Worm (Caenorhabditis elegans) whole organism, L4 larva: ENCODE data around the gene R160.4.

Experiments used
- F10B5.3 ChIP-seq: sonication (generic microtip); optimal IDR thresholded peaks from 2 replicates; lab custom pipeline; 2016; ENCODE audit warnings: mild to moderate bottlenecking, missing genetic modification characterization, missing compliant biosample characterization
- F37D6.2 ChIP-seq: sonication (generic microtip); optimal IDR thresholded peaks from 2 replicates; lab custom pipeline; 2016; ENCODE audit warnings: mild to moderate bottlenecking, missing genetic modification characterization, missing compliant biosample characterization
- F44E2.7 ChIP-seq: fragments of 200-800 bp; sonication (Bioruptor generic); IDR thresholded peaks from 2 replicates; pipeline ENCODE4 v2.1.2; 2022; ENCODE audit warnings: missing genetic modification characterization, missing compliant biosample characterization
- F49E8.2 ChIP-seq: sonication (generic microtip); optimal IDR thresholded peaks from 2 replicates; lab custom pipeline; 2016; ENCODE audit warnings: missing compliant biosample characterization, mild to moderate bottlenecking, missing genetic modification characterization, borderline replicate concordance
- T20F7.1 ChIP-seq: fragments of 200-800 bp; sonication (Bioruptor generic); optimal IDR thresholded peaks from 2 replicates; lab custom pipeline; 2018; ENCODE audit warnings: mild to moderate bottlenecking, missing genetic modification characterization, missing compliant biosample characterization
- Y105C5A.15 ChIP-seq: fragments of 200-800 bp; sonication (Bioruptor generic); IDR thresholded peaks from 2 replicates; pipeline ENCODE4 v1.3.6; 2022; ENCODE audit warnings: missing genetic modification characterization, missing compliant biosample characterization
- ZK337.2 ChIP-seq: fragments of 200-800 bp; sonication (Bioruptor generic); IDR thresholded peaks from 2 replicates; pipeline ENCODE4 v1.3.6; 2022; ENCODE audit warnings: missing genetic modification reagents, missing genetic modification characterization, missing compliant biosample characterization
- ama-1 ChIP-seq: fragments of 150-350 bp; optimal IDR thresholded peaks from 2 replicates; lab custom pipeline; 2014; ENCODE audit warnings: inconsistent platforms, mixed read lengths
- arid-1 ChIP-seq: fragments of 200-800 bp; sonication (Bioruptor generic); conservative IDR thresholded peaks from 2 replicates; pipeline ENCODE4 v1.3.6; 2022; ENCODE audit warnings: missing genetic modification reagents, missing genetic modification characterization, missing compliant biosample characterization
- attf-4 ChIP-seq: sonication (generic microtip); optimal IDR thresholded peaks from 3 replicates; lab custom pipeline; 2017; ENCODE audit warnings: missing biosample characterization, missing genetic modification characterization
- ceh-32 ChIP-seq: sonication (generic microtip); optimal IDR thresholded peaks from 2 replicates; lab custom pipeline; 2016; ENCODE audit warnings: mild to moderate bottlenecking, missing genetic modification characterization, missing compliant biosample characterization; ENCODE audit not compliant: poor library complexity
- ceh-62 ChIP-seq: sonication (generic microtip); optimal IDR thresholded peaks from 2 replicates; lab custom pipeline; 2017; ENCODE audit warnings: missing biosample characterization, missing genetic modification characterization
- cey-2 ChIP-seq: sonication (generic microtip); optimal IDR thresholded peaks from 3 replicates; lab custom pipeline; 2017; ENCODE audit warnings: missing genetic modification characterization, mild to moderate bottlenecking, missing compliant biosample characterization, antibody characterized with exemption, borderline replicate concordance; ENCODE audit not compliant: insufficient read depth
- daf-12 ChIP-seq: fragments of 150-350 bp; optimal IDR thresholded peaks from 2 replicates; lab custom pipeline; 2014; ENCODE audit warnings: missing biosample characterization, missing genetic modification reagents, missing genetic modification characterization
- daf-16 ChIP-seq, 3 experiments: sonication (generic microtip); optimal IDR thresholded peaks; 2 replicates each; lab custom pipeline; 2016 to 2017; ENCODE audit warnings: missing genetic modification characterization in 3 of 3, missing genetic modification reagents in 3 of 3, mild to moderate bottlenecking in 2 of 3, missing compliant biosample characterization in 2 of 3, missing biosample characterization in 1 of 3, moderate library complexity in 1 of 3
- dmd-9 ChIP-seq: fragments of 200-800 bp; sonication (Bioruptor generic); IDR thresholded peaks from 2 replicates; pipeline ENCODE4 v1.3.6; 2022; ENCODE audit warnings: missing genetic modification reagents, missing genetic modification characterization, missing compliant biosample characterization
- duxl-1 ChIP-seq: sonication (generic microtip); optimal IDR thresholded peaks from 2 replicates; lab custom pipeline; 2016; ENCODE audit warnings: mild to moderate bottlenecking, missing genetic modification characterization, moderate library complexity, missing compliant biosample characterization; ENCODE audit not compliant: poor library complexity
- dve-1 ChIP-seq: sonication (generic microtip); optimal IDR thresholded peaks from 2 replicates; lab custom pipeline; 2017; ENCODE audit warnings: antibody characterized with exemption, mild to moderate bottlenecking, missing genetic modification characterization, missing compliant biosample characterization; ENCODE audit not compliant: insufficient read depth
- egl-43 ChIP-seq: fragments of 200-800 bp; sonication (Bioruptor generic); IDR thresholded peaks from 2 replicates; pipeline ENCODE4 v1.3.6; 2022; ENCODE audit warnings: missing genetic modification reagents, missing genetic modification characterization, missing compliant biosample characterization
- lin-1 ChIP-seq: fragments of 200-800 bp; sonication (Bioruptor generic); IDR thresholded peaks from 2 replicates; pipeline ENCODE4 v1.3.6; 2022; ENCODE audit warnings: missing genetic modification reagents, missing genetic modification characterization, missing compliant biosample characterization
- lin-29 ChIP-seq: fragments of 200-800 bp; sonication (Bioruptor generic); IDR thresholded peaks from 2 replicates; pipeline ENCODE4 v1.3.6; 2022; ENCODE audit warnings: missing genetic modification reagents, missing genetic modification characterization, missing compliant biosample characterization
- lir-3 ChIP-seq: sonication (generic microtip); optimal IDR thresholded peaks from 2 replicates; lab custom pipeline; 2016; ENCODE audit warnings: mild to moderate bottlenecking, missing genetic modification characterization, missing compliant biosample characterization
- lsy-2 ChIP-seq, 2 experiments: fragments of 150-350 bp in 1 of 2; sonication (generic microtip) in 1 of 2; optimal IDR thresholded peaks; 2 replicates each; lab custom pipeline; 2014 to 2017; ENCODE audit warnings: missing biosample characterization in 2 of 2, missing genetic modification characterization in 2 of 2
- mdt-29 ChIP-seq: fragments of 200-800 bp; sonication (Bioruptor generic); IDR thresholded peaks from 2 replicates; pipeline ENCODE4 v1.3.6; 2022; ENCODE audit warnings: missing genetic modification reagents, missing genetic modification characterization, missing compliant biosample characterization
- nhr-10 ChIP-seq: fragments of 150-350 bp; optimal IDR thresholded peaks from 2 replicates; lab custom pipeline; 2014; ENCODE audit warnings: missing biosample characterization, missing genetic modification characterization
- nhr-102 ChIP-seq: sonication (generic microtip); optimal IDR thresholded peaks from 2 replicates; lab custom pipeline; 2016; ENCODE audit warnings: mild to moderate bottlenecking, missing genetic modification characterization, moderate library complexity, missing compliant biosample characterization
- nhr-11 ChIP-seq: fragments of 150-350 bp; optimal IDR thresholded peaks from 2 replicates; lab custom pipeline; 2014; ENCODE audit warnings: missing biosample characterization, missing genetic modification characterization
- nhr-111 ChIP-seq: fragments of 200-800 bp; sonication (Bioruptor generic); optimal IDR thresholded peaks from 2 replicates; lab custom pipeline; 2018; ENCODE audit warnings: mild to moderate bottlenecking, missing genetic modification characterization, missing compliant biosample characterization
- nhr-25 ChIP-seq: sonication (generic microtip); optimal IDR thresholded peaks from 2 replicates; lab custom pipeline; 2017; ENCODE audit warnings: missing genetic modification characterization, mild to moderate bottlenecking, missing compliant biosample characterization, antibody characterized with exemption, moderate library complexity, borderline replicate concordance; ENCODE audit not compliant: insufficient read depth
- nhr-28 ChIP-seq: fragments of 150-350 bp; optimal IDR thresholded peaks from 2 replicates; lab custom pipeline; 2014; ENCODE audit warnings: missing biosample characterization, missing genetic modification characterization
- nhr-41 ChIP-seq: fragments of 200-800 bp; sonication (Bioruptor generic); IDR thresholded peaks from 2 replicates; pipeline ENCODE4 v1.3.6; 2022; ENCODE audit warnings: missing genetic modification reagents, missing genetic modification characterization, missing compliant biosample characterization
- nhr-48 ChIP-seq: sonication (generic microtip); optimal IDR thresholded peaks from 2 replicates; lab custom pipeline; 2016; ENCODE audit warnings: mild to moderate bottlenecking, missing genetic modification characterization, missing compliant biosample characterization
- nhr-6 ChIP-seq: fragments of 150-350 bp; optimal IDR thresholded peaks from 2 replicates; lab custom pipeline; 2014; ENCODE audit warnings: missing biosample characterization, missing genetic modification characterization
- nhr-76 ChIP-seq: fragments of 150-350 bp; optimal IDR thresholded peaks from 2 replicates; lab custom pipeline; 2014; ENCODE audit warnings: missing biosample characterization, missing genetic modification characterization
- nhr-77 ChIP-seq: fragments of 150-350 bp; optimal IDR thresholded peaks from 2 replicates; lab custom pipeline; 2014; ENCODE audit warnings: missing biosample characterization, missing genetic modification characterization
- pha-4 ChIP-seq, 2 experiments: fragments of 150-350 bp in 1 of 2; fragments of 200-800 bp in 1 of 2; sonication (Bioruptor generic) in 1 of 2; IDR thresholded peaks in 1 of 2; optimal IDR thresholded peaks in 1 of 2; 2 replicates each; pipeline versions ENCODE4 v1.3.6 to Lab custom; 2014 to 2022; ENCODE audit warnings: missing genetic modification characterization in 2 of 2, missing genetic modification reagents in 2 of 2, missing biosample characterization in 1 of 2, missing compliant biosample characterization in 1 of 2
- php-3 ChIP-seq: fragments of 200-800 bp; sonication (Bioruptor generic); IDR thresholded peaks from 2 replicates; pipeline ENCODE4 v1.3.6; 2022; ENCODE audit warnings: missing genetic modification reagents, missing genetic modification characterization, missing compliant biosample characterization
- pqm-1 ChIP-seq: sonication (generic microtip); optimal IDR thresholded peaks from 2 replicates; lab custom pipeline; 2017; ENCODE audit warnings: missing biosample characterization, missing genetic modification characterization
- set-16 ChIP-seq: fragments of 200-800 bp; sonication (Bioruptor generic); IDR thresholded peaks from 2 replicates; pipeline ENCODE4 v1.3.6; 2022; ENCODE audit warnings: missing genetic modification reagents, missing genetic modification characterization, missing compliant biosample characterization
- skn-1 ChIP-seq: fragments of 150-350 bp; optimal IDR thresholded peaks from 2 replicates; lab custom pipeline; 2014; ENCODE audit warnings: missing biosample characterization, missing genetic modification characterization
- spr-1 ChIP-seq: sonication (generic microtip); optimal IDR thresholded peaks from 2 replicates; lab custom pipeline; 2016; ENCODE audit warnings: mild to moderate bottlenecking, missing genetic modification characterization, missing compliant biosample characterization
- spr-3 ChIP-seq: fragments of 200-800 bp; sonication (Bioruptor generic); optimal IDR thresholded peaks from 2 replicates; lab custom pipeline; 2018; ENCODE audit warnings: mild to moderate bottlenecking, missing genetic modification characterization, missing compliant biosample characterization
- tag-97 ChIP-seq: fragments of 200-800 bp; sonication (Bioruptor generic); IDR thresholded peaks from 2 replicates; pipeline ENCODE4 v1.3.6; 2022; ENCODE audit warnings: missing genetic modification characterization, missing compliant biosample characterization
- unc-130 ChIP-seq: sonication (generic microtip); optimal IDR thresholded peaks from 2 replicates; lab custom pipeline; 2016; ENCODE audit warnings: missing genetic modification reagents, missing genetic modification characterization, missing compliant biosample characterization
- unc-39 ChIP-seq: sonication (generic microtip); optimal IDR thresholded peaks from 2 replicates; lab custom pipeline; 2017; ENCODE audit warnings: missing biosample characterization, missing genetic modification characterization
- zag-1 ChIP-seq: fragments of 150-350 bp; optimal IDR thresholded peaks from 2 replicates; lab custom pipeline; 2014; ENCODE audit warnings: missing biosample characterization, missing genetic modification characterization
- zip-2 ChIP-seq: fragments of 150-350 bp; optimal IDR thresholded peaks from 2 replicates; lab custom pipeline; 2014; ENCODE audit warnings: missing biosample characterization, missing genetic modification characterization
- ztf-11 ChIP-seq: fragments of 150-350 bp; optimal IDR thresholded peaks from 2 replicates; lab custom pipeline; 2014; ENCODE audit warnings: missing biosample characterization, missing genetic modification characterization

The R160.4 gene

DNA sequence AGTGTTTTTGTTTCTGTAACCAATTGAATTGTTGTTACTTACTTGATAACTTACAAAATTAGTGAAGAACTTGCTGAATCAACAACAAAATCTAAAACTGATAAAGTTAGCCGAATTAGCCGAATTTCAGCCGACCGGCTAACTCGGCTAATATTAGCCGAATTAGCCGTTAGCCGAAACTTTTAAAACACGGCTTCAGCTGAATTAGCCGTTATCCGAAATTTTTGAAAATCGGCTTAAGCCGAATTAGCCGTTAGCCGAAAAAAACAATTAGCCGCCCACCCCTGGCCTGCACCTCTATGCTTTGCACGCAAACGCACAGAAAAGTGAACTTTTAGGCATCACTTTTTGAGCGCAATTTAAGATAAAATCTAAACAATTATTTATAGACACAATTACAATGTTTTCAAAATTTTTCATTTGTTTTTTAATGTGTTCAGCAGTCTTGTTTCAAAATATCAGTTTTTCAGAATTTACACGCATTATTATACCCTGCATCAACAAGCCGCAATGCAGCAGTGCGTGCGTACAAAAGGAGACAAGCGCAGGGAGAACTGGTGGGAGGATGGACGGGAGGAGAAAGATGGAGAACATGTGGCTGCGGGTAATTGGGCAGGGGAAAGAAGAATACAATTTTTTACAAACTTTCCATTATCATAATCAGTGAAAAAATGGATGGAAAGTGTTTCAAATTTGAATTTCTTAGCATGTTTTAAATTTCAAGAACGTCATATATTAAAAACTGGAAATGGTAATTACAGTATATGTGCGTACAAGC lies 26.6 kb upstream of the R160.4 start:
- TF ChIP-seq skn-1: no peak
- no peak for TF ChIP-seq nhr-11
- peak; percentile 33 to 89 for TF ChIP-seq daf-16 (GFP tag; optimal IDR thresholded peaks at IDR 0.05; lab: Kevin White, UChicago)
- TF ChIP-seq daf-16 (tag; optimal IDR thresholded peaks at IDR 0.05; lab: Kevin White, UChicago): peak; percentile 74
- no peak for TF ChIP-seq nhr-25 (tag; lab: Kevin White, UChicago)
- TF ChIP-seq lin-29 (GFP tag; lab: Robert Waterston, UW): peak; percentile 68; the same call in 1 of the 2 replicates
- TF ChIP-seq nhr-76 (tag; lab: Kevin White, UChicago): no peak
- TF ChIP-seq egl-43 (GFP tag; lab: Robert Waterston, UW): no peak
- no peak for TF ChIP-seq tag-97 (GFP tag; lab: Robert Waterston, UW)
- 0 out of 2 replicates have a peak, but pooled peaks have one; percentile 36 for TF ChIP-seq dmd-9 (GFP tag; lab: Robert Waterston, UW)
- TF ChIP-seq lin-1 (GFP tag; lab: Robert Waterston, UW): no peak; the same call in 1 of the 2 replicates
- peak; percentile 36 for TF ChIP-seq nhr-10 (tag; lab: Kevin White, UChicago)
- TF ChIP-seq nhr-48 (tag; lab: Kevin White, UChicago): peak; percentile 58
- peak; percentile 84 for TF ChIP-seq nhr-6 (tag; lab: Kevin White, UChicago)
- TF ChIP-seq ztf-11: no peak
- peak; percentile 58 for TF ChIP-seq F37D6.2 (tag; lab: Kevin White, UChicago)
- TF ChIP-seq T20F7.1 (GFP tag; lab: Kevin White, UChicago): peak; percentile 74
- no peak for TF ChIP-seq unc-130 (GFP tag; lab: Kevin White, UChicago)
- no peak for TF ChIP-seq cey-2 (tag; lab: Kevin White, UChicago)
- TF ChIP-seq spr-1 (tag; lab: Kevin White, UChicago): peak; percentile 84
- TF ChIP-seq Y105C5A.15 (GFP tag; lab: Robert Waterston, UW): no peak
- TF ChIP-seq ceh-32 (tag; lab: Kevin White, UChicago): no peak
- no peak for TF ChIP-seq nhr-111 (GFP tag; lab: Kevin White, UChicago)
- peak; percentile 74; the same call in 1 of the 2 replicates for TF ChIP-seq pha-4 (GFP tag; IDR thresholded peaks at IDR 0.05; lab: Robert Waterston, UW)
- no peak for TF ChIP-seq pha-4 (tag; optimal IDR thresholded peaks at IDR 0.05; lab: Kevin White, UChicago)
- TF ChIP-seq pqm-1 (tag; lab: Kevin White, UChicago): peak; percentile 16
- TF ChIP-seq zip-2 (tag; lab: Kevin White, UChicago): peak; percentile 64
- TF ChIP-seq nhr-77 (tag; lab: Kevin White, UChicago): peak; percentile 95
- TF ChIP-seq ZK337.2 (GFP tag; lab: Robert Waterston, UW): no peak
- TF ChIP-seq unc-39 (tag; lab: Kevin White, UChicago): no peak
- no peak for TF ChIP-seq arid-1 (GFP tag; lab: Robert Waterston, UW)
- no peak for TF ChIP-seq F44E2.7
- no peak for TF ChIP-seq zag-1
- TF ChIP-seq nhr-28 (tag; lab: Kevin White, UChicago): peak; percentile 69
- TF ChIP-seq set-16 (GFP tag; lab: Robert Waterston, UW): no peak
- peak; percentile 21 for TF ChIP-seq lir-3
- peak; percentile 95 for TF ChIP-seq duxl-1 (tag; lab: Kevin White, UChicago)
- no peak for TF ChIP-seq nhr-102 (tag; lab: Kevin White, UChicago)
- TF ChIP-seq F10B5.3 (tag; lab: Kevin White, UChicago): peak; percentile 80
- TF ChIP-seq daf-12 (tag; lab: Kevin White, UChicago): no peak
- peak; percentile 94 for TF ChIP-seq dve-1 (tag; lab: Kevin White, UChicago)
- no peak for TF ChIP-seq ama-1
- TF ChIP-seq mdt-29 (GFP tag; lab: Robert Waterston, UW): no peak
- TF ChIP-seq F49E8.2 (tag; lab: Kevin White, UChicago): no peak
- TF ChIP-seq nhr-41 (GFP tag; lab: Robert Waterston, UW): no peak
- peak; percentile 60; the same call in 1 of the 2 replicates for TF ChIP-seq php-3 (GFP tag; lab: Robert Waterston, UW)
- TF ChIP-seq lsy-2 (tag; optimal IDR thresholded peaks at IDR 0.05; lab: Kevin White, UChicago): peak in 1 of 2 experiments; percentile 83
- peak; percentile 65 for TF ChIP-seq spr-3 (GFP tag; lab: Kevin White, UChicago)
- no peak for TF ChIP-seq ceh-62
- no peak for TF ChIP-seq attf-4
